Fruit fly (Drosophila melanogaster) whole organism, embryonic: ENCODE measurements around the gene Elp6.
A peak's percentile ranks its signal among the peaks of the same experiment; 100 is the strongest.

Experiments
- Bdp1 ChIP-seq: fragments of 200-800 bp; sonication (Bioruptor generic); optimal IDR thresholded peaks from 3 replicates; lab custom pipeline; 2016; ENCODE audit warnings: missing biosample characterization, missing genetic modification characterization
- CG10147 ChIP-seq: fragments of 200-800 bp; sonication (Bioruptor generic); optimal IDR thresholded peaks from 2 replicates; lab custom pipeline; 2019; ENCODE audit warnings: missing biosample characterization, mild to moderate bottlenecking, missing genetic modification characterization, moderate library complexity
- CG10366 ChIP-seq: fragments of 200-800 bp; sonication (Bioruptor generic); IDR thresholded peaks from 2 replicates; pipeline ENCODE4 v1.3.6; 2022; ENCODE audit warnings: missing biosample characterization, missing genetic modification characterization
- CG14860 ChIP-seq: fragments of 200-800 bp; sonication (Bioruptor generic); IDR thresholded peaks from 3 replicates; pipeline ENCODE4 v1.3.6; 2022; ENCODE audit warnings: missing biosample characterization, missing genetic modification characterization; ENCODE audit not compliant: partially characterized antibody
- CG15073 ChIP-seq: fragments of 200-800 bp; sonication (Bioruptor generic); optimal IDR thresholded peaks from 2 replicates; lab custom pipeline; 2016; ENCODE audit warnings: missing biosample characterization, missing genetic modification characterization
- CG16779 ChIP-seq: fragments of 200-800 bp; sonication (Bioruptor generic); IDR thresholded peaks from 2 replicates; pipeline ENCODE4 v1.3.6; 2022; ENCODE audit warnings: missing biosample characterization, missing genetic modification characterization
- CG16863 ChIP-seq: fragments of 200-800 bp; sonication (Bioruptor generic); optimal IDR thresholded peaks from 3 replicates; lab custom pipeline; 2016; ENCODE audit warnings: missing biosample characterization, missing genetic modification characterization
- CG17568 ChIP-seq: fragments of 200-800 bp; sonication (Bioruptor generic); optimal IDR thresholded peaks from 2 replicates; lab custom pipeline; 2018; ENCODE audit warnings: missing biosample characterization, mild to moderate bottlenecking, missing genetic modification characterization, moderate library complexity
- CG18476 ChIP-seq: fragments of 200-800 bp; sonication (Bioruptor generic); optimal IDR thresholded peaks from 2 replicates; lab custom pipeline; 2016; ENCODE audit warnings: missing biosample characterization, mild to moderate bottlenecking, missing genetic modification characterization
- CG18599 ChIP-seq: fragments of 200-800 bp; sonication (Bioruptor generic); optimal IDR thresholded peaks from 3 replicates; lab custom pipeline; 2017; ENCODE audit warnings: missing biosample characterization, missing genetic modification characterization, mild to moderate bottlenecking, moderate library complexity, missing genetic modification reagents
- CG2202 ChIP-seq: fragments of 200-800 bp; sonication (Bioruptor generic); optimal IDR thresholded peaks from 2 replicates; lab custom pipeline; 2018; ENCODE audit warnings: missing biosample characterization, mild to moderate bottlenecking, missing genetic modification characterization
- CG2875 ChIP-seq: fragments of 200-800 bp; sonication (Bioruptor generic); optimal IDR thresholded peaks from 2 replicates; lab custom pipeline; 2017; ENCODE audit warnings: missing biosample characterization, mild to moderate bottlenecking, missing genetic modification characterization, missing genetic modification reagents
- CG3065 ChIP-seq: fragments of 200-800 bp; sonication (Bioruptor generic); optimal IDR thresholded peaks from 2 replicates; lab custom pipeline; 2016; ENCODE audit warnings: missing biosample characterization, missing genetic modification characterization
- CG31224 ChIP-seq: fragments of 200-800 bp; sonication (Bioruptor generic); IDR thresholded peaks from 2 replicates; pipeline ENCODE4 v1.3.6; 2022; ENCODE audit warnings: missing biosample characterization, missing genetic modification characterization
- CG34376 ChIP-seq: fragments of 200-800 bp; sonication (Bioruptor generic); optimal IDR thresholded peaks from 2 replicates; lab custom pipeline; 2018; ENCODE audit warnings: missing biosample characterization, mild to moderate bottlenecking, missing genetic modification characterization
- CG4707 ChIP-seq: fragments of 200-800 bp; sonication (Bioruptor generic); optimal IDR thresholded peaks from 2 replicates; lab custom pipeline; 2018; ENCODE audit warnings: missing biosample characterization, mild to moderate bottlenecking, missing genetic modification characterization, moderate library complexity
- CG4820 ChIP-seq: fragments of 200-800 bp; sonication (Bioruptor generic); optimal IDR thresholded peaks from 3 replicates; lab custom pipeline; 2016; ENCODE audit warnings: missing biosample characterization, missing genetic modification characterization
- CG6254 ChIP-seq: fragments of 200-800 bp; sonication (Bioruptor generic); optimal IDR thresholded peaks from 3 replicates; lab custom pipeline; 2017; ENCODE audit warnings: mild to moderate bottlenecking, missing biosample characterization, missing genetic modification reagents, missing genetic modification characterization
- CG7372 ChIP-seq: fragments of 200-800 bp; sonication (Bioruptor generic); IDR thresholded peaks from 2 replicates; pipeline ENCODE4 v1.3.6; 2022; ENCODE audit warnings: missing biosample characterization, missing genetic modification characterization
- CG8089 ChIP-seq: fragments of 200-800 bp; sonication (Bioruptor generic); optimal IDR thresholded peaks from 3 replicates; lab custom pipeline; 2016; ENCODE audit warnings: missing biosample characterization, missing genetic modification characterization
- CG9437 ChIP-seq: fragments of 200-800 bp; sonication (Bioruptor generic); optimal IDR thresholded peaks from 2 replicates; lab custom pipeline; 2018; ENCODE audit warnings: missing biosample characterization, mild to moderate bottlenecking, missing genetic modification characterization
- D19A ChIP-seq: fragments of 200-800 bp; optimal IDR thresholded peaks from 3 replicates; lab custom pipeline; 2019; ENCODE audit warnings: missing biosample characterization, mild to moderate bottlenecking, missing genetic modification characterization, moderate library complexity
- Ets65A ChIP-seq: fragments of 200-800 bp; sonication (Bioruptor generic); peaks from one replicate; lab custom pipeline; 2016; ENCODE audit warnings: missing biosample characterization, missing genetic modification characterization
- Ets97D ChIP-seq: fragments of 200-800 bp; sonication (Bioruptor generic); optimal IDR thresholded peaks from 3 replicates; lab custom pipeline; 2016; ENCODE audit warnings: missing biosample characterization, missing genetic modification characterization
- HLH4C ChIP-seq: fragments of 200-800 bp; sonication (Bioruptor generic); IDR thresholded peaks from 3 replicates; pipeline ENCODE4 v1.3.6; 2022; ENCODE audit warnings: missing biosample characterization, missing genetic modification characterization; ENCODE audit not compliant: partially characterized antibody
- HmgZ ChIP-seq: fragments of 200-800 bp; sonication (Bioruptor generic); optimal IDR thresholded peaks from 2 replicates; lab custom pipeline; 2018; ENCODE audit warnings: missing biosample characterization, mild to moderate bottlenecking, missing genetic modification characterization
- Med ChIP-seq: fragments of 200-800 bp; sonication (Bioruptor generic); peaks from one replicate; lab custom pipeline; 2016; ENCODE audit warnings: missing biosample characterization, missing genetic modification characterization, mild to moderate bottlenecking, inconsistent platforms, moderate library complexity
- Mes4 ChIP-seq: fragments of 200-800 bp; sonication (Bioruptor generic); optimal IDR thresholded peaks from 2 replicates; lab custom pipeline; 2016; ENCODE audit warnings: missing biosample characterization, missing genetic modification characterization
- Ptx1 ChIP-seq: fragments of 200-800 bp; sonication (Bioruptor generic); IDR thresholded peaks from 2 replicates; pipeline ENCODE4 v1.3.6; 2022; ENCODE audit warnings: missing biosample characterization, missing genetic modification characterization
- abd-A ChIP-seq: fragments of 200-800 bp; sonication (Bioruptor generic); optimal IDR thresholded peaks from 3 replicates; lab custom pipeline; 2019; ENCODE audit warnings: missing biosample characterization, mild to moderate bottlenecking, missing genetic modification characterization, moderate library complexity
- corto ChIP-seq: fragments of 200-800 bp; sonication (Bioruptor generic); optimal IDR thresholded peaks from 2 replicates; lab custom pipeline; 2016; ENCODE audit warnings: missing biosample characterization, mild to moderate bottlenecking, missing genetic modification characterization, moderate library complexity
- emc ChIP-seq: fragments of 200-800 bp; sonication (Bioruptor generic); optimal IDR thresholded peaks from 2 replicates; lab custom pipeline; 2016; ENCODE audit warnings: missing biosample characterization, missing genetic modification characterization
- eve ChIP-seq, 2 experiments: fragments of >200 bp; optimal IDR thresholded peaks; 2 replicates each; lab custom pipeline; 2017; ENCODE audit warnings: missing biosample characterization in 2 of 2, missing genetic modification characterization in 2 of 2
- ewg ChIP-seq: fragments of 200-800 bp; sonication (Bioruptor generic); optimal IDR thresholded peaks from 3 replicates; lab custom pipeline; 2017; ENCODE audit warnings: mild to moderate bottlenecking, missing biosample characterization, missing genetic modification reagents, missing genetic modification characterization
- gsb ChIP-seq: fragments of 200-800 bp; sonication (Bioruptor generic); IDR thresholded peaks from 2 replicates; pipeline ENCODE4 v1.3.6; 2022; ENCODE audit warnings: missing biosample characterization, missing genetic modification characterization
- jumu ChIP-seq: fragments of 200-800 bp; sonication (Bioruptor generic); optimal IDR thresholded peaks from 3 replicates; lab custom pipeline; 2016; ENCODE audit warnings: missing biosample characterization, missing genetic modification characterization
- lbe ChIP-seq: fragments of 200-800 bp; sonication (Bioruptor generic); optimal IDR thresholded peaks from 2 replicates; lab custom pipeline; 2016; ENCODE audit warnings: missing biosample characterization, mild to moderate bottlenecking, missing genetic modification characterization
- lov ChIP-seq, 2 experiments: fragments of 200-800 bp in 1 of 2; fragments of >200 bp in 1 of 2; sonication (Bioruptor generic) in 1 of 2; IDR thresholded peaks in 1 of 2; optimal IDR thresholded peaks in 1 of 2; 2 replicates in 1 of 2; 3 replicates in 1 of 2; pipeline versions ENCODE4 v1.3.6 to Lab custom; 2017 to 2022; ENCODE audit warnings: missing biosample characterization in 1 of 2, missing genetic modification characterization in 1 of 2
- pros ChIP-seq: fragments of 200-800 bp; sonication (Bioruptor generic); optimal IDR thresholded peaks from 3 replicates; lab custom pipeline; 2019; ENCODE audit warnings: missing biosample characterization, mild to moderate bottlenecking, missing genetic modification characterization, moderate library complexity
- psq ChIP-seq: fragments of 200-800 bp; sonication (Bioruptor generic); optimal IDR thresholded peaks from 2 replicates; lab custom pipeline; 2017; ENCODE audit warnings: missing biosample characterization, missing genetic modification characterization
- rib ChIP-seq: fragments of 200-800 bp; sonication (Bioruptor generic); IDR thresholded peaks from 2 replicates; pipeline ENCODE4 v1.3.6; 2022; ENCODE audit warnings: missing biosample characterization, missing genetic modification characterization
- scrt ChIP-seq: fragments of 200-800 bp; sonication (Bioruptor generic); optimal IDR thresholded peaks from 2 replicates; lab custom pipeline; 2018; ENCODE audit warnings: missing biosample characterization, mild to moderate bottlenecking, missing genetic modification characterization, moderate library complexity
- sens ChIP-seq: fragments of 200-800 bp; sonication (Bioruptor generic); peaks from one replicate; lab custom pipeline; 2016; ENCODE audit warnings: missing biosample characterization, missing genetic modification characterization
- sens-2 ChIP-seq: fragments of 200-800 bp; sonication (Bioruptor generic); IDR thresholded peaks from 2 replicates; pipeline ENCODE4 v1.3.6; 2022; ENCODE audit warnings: missing biosample characterization, missing genetic modification characterization
- tgo ChIP-seq: fragments of 200-800 bp; sonication (Bioruptor generic); IDR thresholded peaks from 3 replicates; pipeline ENCODE4 v1.3.6; 2022; ENCODE audit warnings: missing biosample characterization, missing genetic modification characterization
- wek ChIP-seq: fragments of 200-800 bp; sonication (Bioruptor generic); optimal IDR thresholded peaks from 3 replicates; lab custom pipeline; 2018; ENCODE audit warnings: missing biosample characterization, mild to moderate bottlenecking, missing genetic modification characterization, moderate library complexity

Gene Elp6

dm6 chr3R:13363347-13363994, 3.2 kb downstream of the Elp6 start:
- TF ChIP-seq ewg (GFP tag; lab: Kevin White, UChicago): no peak
- peak in 1 of 2 experiments; percentile 80 for TF ChIP-seq eve (GFP tag; optimal IDR thresholded peaks at IDR 0.05; lab: Kevin White, UChicago)
- TF ChIP-seq psq (GFP tag; lab: Kevin White, UChicago): no peak
- TF ChIP-seq Med (GFP tag; lab: Kevin White, UChicago): peak; percentile 23
- no peak for TF ChIP-seq CG4820 (GFP tag; lab: Kevin White, UChicago)
- peak; percentile 96 for TF ChIP-seq Bdp1
- 0 out of 3 replicates have a peak, but pooled peaks have one; percentile 44 for TF ChIP-seq HLH4C (GFP tag; lab: Robert Waterston, UW)

- TF ChIP-seq CG9437 (GFP tag; lab: Kevin White, UChicago) (peak; percentile 20), CG31224 (GFP tag; lab: Robert Waterston, UW) (no peak), CG7372 (GFP tag; lab: Robert Waterston, UW) (peak; percentile 60; the same call in 1 of the 2 replicates), CG3065 (peak; percentile 30), sens (GFP tag; lab: Kevin White, UChicago) (peak; percentile 51), corto (GFP tag; lab: Kevin White, UChicago) (no peak), CG8089 (no peak), Med (GFP tag; lab: Kevin White, UChicago) (peak; percentile 61)
Observed at dm6 chr3R:13360108-13360507, 6.6 kb downstream of the Elp6 start.

DNA sequence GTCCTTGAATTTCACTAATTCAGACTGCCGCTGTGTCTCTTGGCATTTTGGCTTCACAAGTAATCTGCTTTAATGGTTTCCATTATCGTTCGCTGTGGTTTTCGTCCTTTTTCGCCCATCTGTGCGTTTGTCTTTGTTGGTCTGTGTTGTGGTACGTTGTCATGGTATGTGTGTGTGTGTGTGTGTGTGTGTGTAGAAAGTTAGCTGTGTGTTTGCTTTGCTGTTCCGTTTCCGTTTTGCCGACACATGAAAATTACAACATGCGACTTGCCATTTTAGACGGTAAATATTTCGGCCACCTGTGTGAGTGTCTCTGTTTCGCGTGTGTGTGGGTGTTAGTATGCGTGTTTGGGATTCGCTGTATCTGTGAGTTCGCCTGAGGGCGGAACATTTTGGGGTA, 9.8 kb downstream of the Elp6 start:
- TF ChIP-seq CG16779 (GFP tag; lab: Robert Waterston, UW) (no peak), CG10366 (GFP tag; lab: Robert Waterston, UW) (no peak), Mes4 (GFP tag; lab: Kevin White, UChicago) (no peak), CG6254 (no peak), sens-2 (GFP tag; lab: Robert Waterston, UW) (no peak), CG10147 (GFP tag; lab: Kevin White, UChicago) (no peak), CG18476 (GFP tag; lab: Kevin White, UChicago) (no peak), CG15073 (GFP tag; lab: Kevin White, UChicago) (no peak), emc (no peak), jumu (GFP tag; lab: Kevin White, UChicago) (no peak), CG18599 (no peak), rib (GFP tag; lab: Robert Waterston, UW) (no peak), CG16863 (GFP tag; lab: Kevin White, UChicago) (no peak), scrt (GFP tag; lab: Kevin White, UChicago) (peak; percentile 70), CG14860 (no peak), lov (optimal IDR thresholded peaks at IDR 0.05; lab: Kevin White, UChicago) (no peak), lov (GFP tag; IDR thresholded peaks at IDR 0.05; lab: Robert Waterston, UW) (no peak), eve (GFP tag; optimal IDR thresholded peaks at IDR 0.05; lab: Kevin White, UChicago) (no peak), CG2875 (GFP tag; lab: Kevin White, UChicago) (no peak), CG4707 (no peak), Ets65A (GFP tag; lab: Kevin White, UChicago) (peak; percentile 80), abd-A (peak; percentile 34), Ptx1 (GFP tag; lab: Robert Waterston, UW) (no peak)
- TF ChIP-seq, all 482 proteins: peak for 3

dm6 chr3R:13353373-13353772, 13.3 kb downstream of the Elp6 start, which contains the start of gene mthl12:
TSS of gene mthl12 (plus strand) at chr3R:13353673.
- TF ChIP-seq D19A (no peak), HmgZ (tag; lab: Kevin White, UChicago) (no peak), lbe (GFP tag; lab: Kevin White, UChicago) (no peak), Ets97D (no peak), tgo (GFP tag; lab: Robert Waterston, UW) (no peak), wek (GFP tag; lab: Kevin White, UChicago) (no peak), gsb (GFP tag; lab: Robert Waterston, UW) (no peak), CG34376 (GFP tag; lab: Kevin White, UChicago) (no peak), CG2202 (tag; lab: Kevin White, UChicago) (no peak), pros (GFP tag; lab: Kevin White, UChicago) (no peak), CG17568 (no peak)
- TF ChIP-seq, all 482 proteins: peak for 0
